Worm (Caenorhabditis elegans): ENCODE data around the gene gpa-17.

Gene gpa-17

ce11 chrIII:2618663-2619062 lies 32.3 kb downstream of the gpa-17 start, which contains the start of gene Y71H2B.4:
Gene Y71H2B.4 (plus strand): TSS chrIII:2618963.
- TF ChIP-seq skn-1 (tag; optimal IDR thresholded peaks at IDR 0.05) (no peak), tbx-2 (tag; optimal IDR thresholded peaks at IDR 0.05) (no peak), lsy-12 (tag; optimal IDR thresholded peaks at IDR 0.05) (no peak), mml-1 (tag; optimal IDR thresholded peaks at IDR 0.05) (no peak), elt-2 (tag; optimal IDR thresholded peaks at IDR 0.05) (no peak), unc-39 (tag; optimal IDR thresholded peaks at IDR 0.05) (no peak), ceh-28 (tag; optimal IDR thresholded peaks at IDR 0.05) (no peak), jun-1 (tag; optimal IDR thresholded peaks at IDR 0.05) (no peak), nhr-28 (tag; optimal IDR thresholded peaks at IDR 0.05) (no peak), lin-15B (tag; optimal IDR thresholded peaks at IDR 0.05) (no peak), nhr-67 (tag; optimal IDR thresholded peaks at IDR 0.05) (no peak), mdl-1 (tag; optimal IDR thresholded peaks at IDR 0.05) (no peak), nhr-43 (tag; optimal IDR thresholded peaks at IDR 0.05; ENCODE audit: poor library complexity, severe bottlenecking) (no peak), ceh-82 (tag; optimal IDR thresholded peaks at IDR 0.05) (no peak), unc-62 (GFP tag; optimal IDR thresholded peaks at IDR 0.05) (no peak), R02D3.7 (tag; optimal IDR thresholded peaks at IDR 0.05) (no peak)

ce11 chrIII:2619559-2619958 lies 33.2 kb downstream of the gpa-17 start, which contains the start of gene ppfr-4:
Gene ppfr-4 (plus strand): TSS chrIII:2619936.
- TF ChIP-seq hmg-11 (tag; optimal IDR thresholded peaks at IDR 0.05) (peak; percentile 36), elt-1 (tag; optimal IDR thresholded peaks at IDR 0.05) (no peak), unc-39 (tag; optimal IDR thresholded peaks at IDR 0.05) (no peak), ztf-4 (tag; optimal IDR thresholded peaks at IDR 0.05) (no peak), nhr-77 (tag; optimal IDR thresholded peaks at IDR 0.05) (no peak), ceh-28 (tag; optimal IDR thresholded peaks at IDR 0.05) (no peak), nfya-1 (tag; optimal IDR thresholded peaks at IDR 0.05; ENCODE audit: insufficient read depth) (peak; percentile 28), pha-4 (tag; optimal IDR thresholded peaks at IDR 0.05) (peak; percentile 28)

ce11 chrIII:2622870-2623269 lies 36.5 kb downstream of the gpa-17 start, which contains the start of gene Y71H2B.2:
Gene Y71H2B.2 (plus strand): TSS chrIII:2623170.
- no peak for TF ChIP-seq lin-39 (tag; optimal IDR thresholded peaks at IDR 0.05)
- no peak for TF ChIP-seq fos-1 (tag; optimal IDR thresholded peaks at IDR 0.05)
- no peak for TF ChIP-seq ceh-9 (tag; optimal IDR thresholded peaks at IDR 0.05)
- TF ChIP-seq ceh-28 (tag; optimal IDR thresholded peaks at IDR 0.05), result no peak
- no peak for TF ChIP-seq nfya-1 (tag; optimal IDR thresholded peaks at IDR 0.05; ENCODE audit: insufficient read depth)
- no peak for TF ChIP-seq nhr-77 (tag; optimal IDR thresholded peaks at IDR 0.05)
- no peak for TF ChIP-seq ztf-4 (tag; optimal IDR thresholded peaks at IDR 0.05)
- no peak for TF ChIP-seq nhr-28 (tag; optimal IDR thresholded peaks at IDR 0.05)

ce11 chrIII:2628690-2629089 lies 42.3 kb downstream of the gpa-17 start, which contains the start of gene acbp-8:
Gene acbp-8 (plus strand): TSS chrIII:2629013.
- no peak for TF ChIP-seq skn-1 (tag; optimal IDR thresholded peaks at IDR 0.05)
- no peak for TF ChIP-seq elt-3 (tag; optimal IDR thresholded peaks at IDR 0.05)
- no peak for TF ChIP-seq fos-1 (tag; optimal IDR thresholded peaks at IDR 0.05)
- TF ChIP-seq jun-1 (tag; optimal IDR thresholded peaks at IDR 0.05), result no peak
- TF ChIP-seq nhr-23 (tag; optimal IDR thresholded peaks at IDR 0.05), result peak; percentile 39
- no peak for TF ChIP-seq unc-39 (tag; optimal IDR thresholded peaks at IDR 0.05)

ce11 chrIII:2632819-2633398 lies 46.6 kb downstream of the gpa-17 start:
- TF ChIP-seq nhr-43 (tag; optimal IDR thresholded peaks at IDR 0.05; ENCODE audit: poor library complexity, severe bottlenecking) (peak; percentile 31), skn-1 (tag; optimal IDR thresholded peaks at IDR 0.05) (no peak), egl-27 (tag; optimal IDR thresholded peaks at IDR 0.05) (no peak), lsy-12 (tag; optimal IDR thresholded peaks at IDR 0.05) (no peak), aly-2 (tag; optimal IDR thresholded peaks at IDR 0.05) (no peak), ceh-9 (tag; optimal IDR thresholded peaks at IDR 0.05) (no peak), lin-15B (tag; optimal IDR thresholded peaks at IDR 0.05) (no peak), nhr-237 (tag; optimal IDR thresholded peaks at IDR 0.05) (no peak), nhr-11 (tag; optimal IDR thresholded peaks at IDR 0.05) (no peak), snpc-4 (tag; optimal IDR thresholded peaks at IDR 0.05) (no peak), pha-4 (tag; optimal IDR thresholded peaks at IDR 0.05) (no peak), lin-39 (tag; optimal IDR thresholded peaks at IDR 0.05) (no peak), eor-1 (tag; optimal IDR thresholded peaks at IDR 0.05) (no peak), unc-39 (tag; optimal IDR thresholded peaks at IDR 0.05) (no peak), mdl-1 (tag; optimal IDR thresholded peaks at IDR 0.05) (no peak), ama-1 (optimal IDR thresholded peaks at IDR 0.05) (no peak), elt-3 (tag; optimal IDR thresholded peaks at IDR 0.05) (no peak), nhr-25 (tag; optimal IDR thresholded peaks at IDR 0.05) (peak; percentile 75), elt-1 (tag; optimal IDR thresholded peaks at IDR 0.05) (peak; percentile 85), tbx-2 (tag; optimal IDR thresholded peaks at IDR 0.05) (no peak), daf-12 (tag; optimal IDR thresholded peaks at IDR 0.05) (no peak), fos-1 (tag; optimal IDR thresholded peaks at IDR 0.05) (no peak), sea-2 (GFP tag; optimal IDR thresholded peaks at IDR 0.05) (no peak), nhr-23 (tag; optimal IDR thresholded peaks at IDR 0.05) (peak; percentile 89)

All from whole organism, L3 larva.